Fruit fly (Drosophila melanogaster): ENCODE data around the gene CG44325.

DNA sequence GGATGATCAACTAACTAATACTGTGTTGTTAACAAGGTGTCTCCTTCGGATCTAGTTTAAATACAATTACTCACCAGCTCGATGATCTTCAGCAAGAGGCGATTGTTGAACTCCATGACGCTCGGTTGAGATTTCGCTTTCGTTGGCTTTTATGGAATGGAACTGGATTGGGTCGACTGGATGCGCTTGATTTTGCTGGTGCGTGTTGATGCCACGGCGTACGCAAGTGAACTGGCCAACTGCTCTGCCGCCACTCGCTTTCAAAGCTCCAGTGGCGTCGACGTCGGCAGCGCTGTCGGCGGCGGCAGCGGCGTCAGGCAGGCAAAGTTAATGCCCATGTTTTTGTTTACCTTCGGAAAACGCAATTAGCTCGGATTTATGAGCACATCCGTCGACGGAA lies at the start of gene CG44325:
- TF ChIP-seq CG14860 (GFP tag; IDR thresholded peaks at IDR 0.05; ENCODE audit: partially characterized antibody), result no peak
- TF ChIP-seq CG13123 (GFP tag; optimal IDR thresholded peaks at IDR 0.05), result no peak
- TF ChIP-seq Dad (GFP tag; optimal IDR thresholded peaks at IDR 0.05), result no peak
- no peak for TF ChIP-seq CG10654 (GFP tag; optimal IDR thresholded peaks at IDR 0.05)
- TF ChIP-seq CG17612 (GFP tag; IDR thresholded peaks at IDR 0.05), result no peak
- TF ChIP-seq CG1602 (GFP tag; optimal IDR thresholded peaks at IDR 0.05), result no peak
- TF ChIP-seq fru (optimal IDR thresholded peaks at IDR 0.05), result no peak

All from whole organism, embryonic.